Worm (Caenorhabditis elegans) whole organism, late embryonic: ENCODE data around the gene F56C3.3.

Source experiments
- C08G9.2 ChIP-seq: sonication (generic microtip); optimal IDR thresholded peaks from 2 replicates; lab custom pipeline; 2016; ENCODE audit warnings: mild to moderate bottlenecking, missing genetic modification characterization, moderate library complexity, missing compliant biosample characterization
- C38D4.7 ChIP-seq: fragments of 200-800 bp; sonication (Bioruptor generic); optimal IDR thresholded peaks from 2 replicates; lab custom pipeline; 2018; ENCODE audit warnings: mild to moderate bottlenecking, missing genetic modification characterization, moderate library complexity, missing compliant biosample characterization
- ceh-19 ChIP-seq: fragments of 200-800 bp; sonication (Bioruptor generic); optimal IDR thresholded peaks from 2 replicates; lab custom pipeline; 2018; ENCODE audit warnings: mild to moderate bottlenecking, missing genetic modification characterization, missing compliant biosample characterization
- ceh-31 ChIP-seq: sonication (generic microtip); optimal IDR thresholded peaks from 2 replicates; lab custom pipeline; 2016; ENCODE audit warnings: missing genetic modification characterization, missing compliant biosample characterization
- ceh-48 ChIP-seq: sonication (generic microtip); optimal IDR thresholded peaks from 2 replicates; lab custom pipeline; 2016; ENCODE audit warnings: missing genetic modification characterization, inconsistent platforms, missing compliant biosample characterization
- ceh-9 ChIP-seq: sonication (generic microtip); optimal IDR thresholded peaks from 2 replicates; lab custom pipeline; 2016; ENCODE audit warnings: mild to moderate bottlenecking, missing genetic modification characterization, inconsistent platforms, missing compliant biosample characterization
- elt-2 ChIP-seq: sonication (generic microtip); optimal IDR thresholded peaks from 2 replicates; lab custom pipeline; 2016; ENCODE audit warnings: missing genetic modification reagents, missing genetic modification characterization, missing compliant biosample characterization
- eyg-1 ChIP-seq: sonication (generic microtip); optimal IDR thresholded peaks from 2 replicates; lab custom pipeline; 2016; ENCODE audit warnings: missing genotype, missing genetic modification characterization, missing compliant biosample characterization
- fkh-10 ChIP-seq: fragments of 150-350 bp; optimal IDR thresholded peaks from 2 replicates; lab custom pipeline; 2014; ENCODE audit warnings: missing biosample characterization, missing genetic modification reagents, missing genetic modification characterization
- fkh-6 ChIP-seq: sonication (generic microtip); optimal IDR thresholded peaks from 2 replicates; lab custom pipeline; 2016; ENCODE audit warnings: missing genetic modification characterization, missing compliant biosample characterization
- hlh-15 ChIP-seq: sonication (generic microtip); optimal IDR thresholded peaks from 2 replicates; lab custom pipeline; 2016; ENCODE audit warnings: missing genetic modification characterization, missing compliant biosample characterization
- lin-11 ChIP-seq: fragments of 200-800 bp; sonication (Bioruptor generic); optimal IDR thresholded peaks from 2 replicates; lab custom pipeline; 2018; ENCODE audit warnings: mild to moderate bottlenecking, missing genetic modification characterization, missing compliant biosample characterization
- nfya-1 ChIP-seq: sonication (generic microtip); optimal IDR thresholded peaks from 2 replicates; lab custom pipeline; 2017; ENCODE audit warnings: missing genetic modification characterization, mild to moderate bottlenecking, missing compliant biosample characterization, antibody characterized with exemption, moderate library complexity
- nhr-232 ChIP-seq: sonication (generic microtip); optimal IDR thresholded peaks from 2 replicates; lab custom pipeline; 2016; ENCODE audit warnings: missing genetic modification characterization, missing compliant biosample characterization
- pat-9 ChIP-seq: fragments of 200-800 bp; sonication (Bioruptor generic); optimal IDR thresholded peaks from 2 replicates; lab custom pipeline; 2018; ENCODE audit warnings: mild to moderate bottlenecking, missing genetic modification characterization, moderate library complexity, missing compliant biosample characterization
- rnt-1 ChIP-seq: sonication (generic microtip); optimal IDR thresholded peaks from 2 replicates; lab custom pipeline; 2016; ENCODE audit warnings: missing genetic modification characterization, missing compliant biosample characterization
- sdc-2 ChIP-seq: sonication (generic microtip); optimal IDR thresholded peaks from 2 replicates; lab custom pipeline; 2016; ENCODE audit warnings: missing genotype, missing genetic modification characterization, missing compliant biosample characterization
- tbx-2 ChIP-seq: sonication (generic microtip); optimal IDR thresholded peaks from 2 replicates; lab custom pipeline; 2016; ENCODE audit warnings: missing genetic modification characterization, missing compliant biosample characterization
- unc-42 ChIP-seq: sonication (generic microtip); optimal IDR thresholded peaks from 2 replicates; lab custom pipeline; 2016; ENCODE audit warnings: missing genotype, missing genetic modification characterization, missing compliant biosample characterization

Gene F56C3.3

DNA sequence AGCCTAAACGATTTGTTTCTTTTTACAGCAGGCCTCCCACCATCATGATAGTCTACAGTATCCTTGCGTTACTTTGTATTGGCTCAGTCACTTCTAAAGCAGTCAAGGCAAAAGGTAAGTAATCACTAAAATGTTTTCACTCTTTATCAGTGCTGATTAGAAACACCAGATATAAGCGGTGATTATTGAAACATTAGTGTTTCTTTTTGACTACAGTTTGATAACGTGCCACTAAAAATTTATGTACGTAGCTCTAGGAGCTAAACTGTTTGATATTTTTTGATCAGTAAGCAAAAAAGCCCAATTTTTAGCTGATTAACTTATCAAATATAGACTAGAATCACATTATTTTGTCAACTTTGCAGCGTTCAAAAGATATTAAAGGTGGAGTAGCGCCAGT is 46.6 kb downstream of the F56C3.3 start:
- TF ChIP-seq fkh-6 (tag; lab: Kevin White, UChicago) (no peak), elt-2 (tag; lab: Kevin White, UChicago) (peak; percentile 30)

DNA sequence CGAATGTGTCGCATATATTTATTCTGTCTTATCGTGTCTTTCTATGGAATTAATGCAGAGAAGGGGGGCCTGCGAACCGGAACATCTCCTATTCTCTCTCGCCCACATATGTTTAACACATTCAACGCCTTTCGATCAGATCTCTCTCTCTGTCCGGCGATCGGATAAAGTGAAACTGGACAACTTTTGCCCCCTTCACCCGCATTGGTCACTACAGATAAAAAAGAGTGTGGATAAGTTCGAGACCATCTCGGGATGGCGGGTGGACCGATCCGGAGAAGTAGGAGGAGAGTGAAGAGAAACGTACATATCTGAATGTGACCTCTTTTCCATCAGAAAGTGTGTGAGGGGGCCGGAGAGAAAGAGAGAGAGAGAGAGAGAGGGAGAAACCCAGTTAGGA is 47.1 kb downstream of the F56C3.3 start, which contains the start of gene H42K12.3:
Gene H42K12.3, plus strand, starts transcription at position 308 of the 400 bp plus-strand sequence.
- peak; percentile 27 for TF ChIP-seq sdc-2 (tag; lab: Kevin White, UChicago)
- no peak for TF ChIP-seq unc-42 (tag; lab: Kevin White, UChicago)
- no peak for TF ChIP-seq eyg-1 (tag; lab: Kevin White, UChicago)
- no peak for TF ChIP-seq ceh-48 (tag; lab: Kevin White, UChicago)
- TF ChIP-seq ceh-9 (tag; lab: Kevin White, UChicago) = no peak
- no peak for TF ChIP-seq ceh-19 (GFP tag; lab: Kevin White, UChicago)
- TF ChIP-seq tbx-2 (tag; lab: Kevin White, UChicago) = no peak
- TF ChIP-seq rnt-1 = peak; percentile 32
- TF ChIP-seq fkh-10 = no peak

DNA sequence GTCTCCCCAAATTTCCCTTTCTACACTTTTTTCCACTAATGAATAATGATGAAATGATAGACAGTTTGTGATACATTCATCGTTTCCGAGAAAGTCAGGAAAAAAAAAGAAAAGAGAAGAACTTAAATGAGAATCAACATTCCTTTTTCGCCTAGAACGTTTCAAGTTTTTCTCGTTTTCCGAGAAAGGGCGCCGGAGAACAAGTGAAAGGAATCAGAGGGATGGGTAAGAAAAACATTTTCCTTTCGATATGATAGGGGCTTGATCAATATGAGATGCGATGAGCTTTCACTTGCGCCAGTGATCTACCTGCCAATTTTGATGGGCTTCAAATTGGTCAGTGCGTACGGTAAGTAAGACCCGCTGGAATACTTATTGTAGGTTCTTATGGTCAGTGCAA is 48.7 kb downstream of the F56C3.3 start:
- TF ChIP-seq hlh-15 (tag; lab: Kevin White, UChicago) = no peak
- TF ChIP-seq sdc-2 (tag; lab: Kevin White, UChicago) = no peak
- no peak for TF ChIP-seq lin-11 (tag; lab: Kevin White, UChicago)
- TF ChIP-seq nfya-1 (tag; lab: Kevin White, UChicago) = no peak
- TF ChIP-seq ceh-9 (tag; lab: Kevin White, UChicago) = no peak
- TF ChIP-seq C08G9.2 (tag; lab: Kevin White, UChicago) = no peak
- TF ChIP-seq C38D4.7 (GFP tag; lab: Kevin White, UChicago) = no peak
- no peak for TF ChIP-seq nhr-232 (tag; lab: Kevin White, UChicago)
- no peak for TF ChIP-seq ceh-31 (tag; lab: Kevin White, UChicago)
- no peak for TF ChIP-seq ceh-19 (GFP tag; lab: Kevin White, UChicago)
- no peak for TF ChIP-seq pat-9 (tag; lab: Kevin White, UChicago)
